Fruit fly (Drosophila melanogaster) whole organism, prepupa: ENCODE data around the gene Smvt.

ENCODE experiments used
- Blimp-1 ChIP-seq: fragments of 200-800 bp; sonication (Bioruptor generic); optimal IDR thresholded peaks from 3 replicates; lab custom pipeline; 2017; ENCODE audit warnings: missing biosample characterization, missing genetic modification characterization, mild to moderate bottlenecking, moderate library complexity, missing genetic modification reagents
- CG10631 ChIP-seq: fragments of 200-800 bp; sonication (Bioruptor generic); optimal IDR thresholded peaks from 2 replicates; lab custom pipeline; 2016; ENCODE audit warnings: missing biosample characterization, missing genetic modification characterization
- CG10669 ChIP-seq: fragments of 200-800 bp; sonication (Bioruptor generic); optimal IDR thresholded peaks from 3 replicates; lab custom pipeline; 2018; ENCODE audit warnings: missing biosample characterization, mild to moderate bottlenecking, missing genetic modification characterization, moderate library complexity
- CG15336 ChIP-seq: fragments of 200-800 bp; sonication (Bioruptor generic); IDR thresholded peaks from 2 replicates; pipeline ENCODE4 v1.3.6; 2022; ENCODE audit warnings: missing biosample characterization, missing genetic modification characterization
- CG1621 ChIP-seq: fragments of 200-800 bp; sonication (Bioruptor generic); optimal IDR thresholded peaks from 3 replicates; lab custom pipeline; 2018; ENCODE audit warnings: missing biosample characterization, mild to moderate bottlenecking, missing genetic modification characterization
- CG16779 ChIP-seq: fragments of 200-800 bp; sonication (Bioruptor generic); optimal IDR thresholded peaks from 3 replicates; lab custom pipeline; 2017; ENCODE audit warnings: missing biosample characterization, mild to moderate bottlenecking, missing genetic modification characterization
- CG3032 ChIP-seq: fragments of 200-800 bp; optimal IDR thresholded peaks from 2 replicates; lab custom pipeline; 2019; ENCODE audit warnings: missing biosample characterization, mild to moderate bottlenecking, missing genetic modification characterization, moderate library complexity
- CG32006 ChIP-seq: fragments of 200-800 bp; sonication (Bioruptor generic); optimal IDR thresholded peaks from 3 replicates; lab custom pipeline; 2017; ENCODE audit warnings: missing biosample characterization, mild to moderate bottlenecking, missing genetic modification characterization
- CG34406 ChIP-seq: fragments of 200-800 bp; sonication (Bioruptor generic); optimal IDR thresholded peaks from 3 replicates; lab custom pipeline; 2016; ENCODE audit warnings: missing biosample characterization, missing genetic modification characterization
- CG3919 ChIP-seq: fragments of 200-800 bp; sonication (Bioruptor generic); optimal IDR thresholded peaks from 3 replicates; lab custom pipeline; 2016; ENCODE audit warnings: missing biosample characterization, missing genetic modification characterization
- CG4318 ChIP-seq: fragments of 200-800 bp; sonication (Bioruptor generic); optimal IDR thresholded peaks from 3 replicates; lab custom pipeline; 2017; ENCODE audit warnings: missing biosample characterization, mild to moderate bottlenecking, missing genetic modification characterization
- CG6163 ChIP-seq: fragments of 200-800 bp; sonication (Bioruptor generic); IDR thresholded peaks from 3 replicates; pipeline ENCODE4 v1.3.6; 2022; ENCODE audit warnings: missing biosample characterization, missing genetic modification characterization
- CG6276 ChIP-seq: fragments of 200-800 bp; sonication (Bioruptor generic); optimal IDR thresholded peaks from 2 replicates; lab custom pipeline; 2017; ENCODE audit warnings: missing biosample characterization, mild to moderate bottlenecking, missing genetic modification characterization
- CG6792 ChIP-seq: fragments of 200-800 bp; sonication (Bioruptor generic); optimal IDR thresholded peaks from 3 replicates; lab custom pipeline; 2016; ENCODE audit warnings: missing biosample characterization, missing genetic modification characterization
- CG6808 ChIP-seq: fragments of 200-800 bp; sonication (Bioruptor generic); optimal IDR thresholded peaks from 3 replicates; lab custom pipeline; 2017; ENCODE audit warnings: missing biosample characterization, missing genetic modification characterization, mild to moderate bottlenecking, moderate library complexity, missing genetic modification reagents
- CG6854 ChIP-seq: fragments of 200-800 bp; sonication (Bioruptor generic); optimal IDR thresholded peaks from 2 replicates; lab custom pipeline; 2017; ENCODE audit warnings: missing biosample characterization, mild to moderate bottlenecking, missing genetic modification characterization
- CG8319 ChIP-seq: fragments of 200-800 bp; sonication (Bioruptor generic); optimal IDR thresholded peaks from 3 replicates; lab custom pipeline; 2016; ENCODE audit warnings: missing biosample characterization, missing genetic modification characterization
- CG8632 ChIP-seq: fragments of 200-800 bp; sonication (Bioruptor generic); optimal IDR thresholded peaks from 3 replicates; lab custom pipeline; 2016; ENCODE audit warnings: missing biosample characterization, missing genetic modification characterization
- CG9139 ChIP-seq: fragments of 200-800 bp; sonication (Bioruptor generic); optimal IDR thresholded peaks from 3 replicates; lab custom pipeline; 2017; ENCODE audit warnings: missing biosample characterization, mild to moderate bottlenecking, missing genetic modification characterization
- Eip75B ChIP-seq: fragments of 200-800 bp; sonication (Bioruptor generic); optimal IDR thresholded peaks from 3 replicates; lab custom pipeline; 2016; ENCODE audit warnings: missing biosample characterization, missing genetic modification characterization
- Eip78C ChIP-seq: fragments of 200-800 bp; sonication (Bioruptor generic); peaks from one replicate; lab custom pipeline; 2016; ENCODE audit warnings: missing biosample characterization, missing genetic modification characterization
- Ets21C ChIP-seq: fragments of 200-800 bp; sonication (Bioruptor generic); optimal IDR thresholded peaks from 3 replicates; lab custom pipeline; 2016; ENCODE audit warnings: missing biosample characterization, missing genetic modification characterization
- Hr38 ChIP-seq: sonication (Bioruptor generic); optimal IDR thresholded peaks from 2 replicates; lab custom pipeline; 2016; ENCODE audit warnings: missing biosample characterization, missing genetic modification characterization
- Hr4 ChIP-seq: fragments of 200-800 bp; sonication (Bioruptor generic); optimal IDR thresholded peaks from 3 replicates; lab custom pipeline; 2016; ENCODE audit warnings: missing biosample characterization, missing genetic modification characterization
- Lpt ChIP-seq: fragments of 200-800 bp; sonication (Bioruptor generic); optimal IDR thresholded peaks from 3 replicates; lab custom pipeline; 2016; ENCODE audit warnings: missing biosample characterization, missing genetic modification characterization
- Met ChIP-seq: fragments of 200-800 bp; sonication (Bioruptor generic); optimal IDR thresholded peaks from 3 replicates; lab custom pipeline; 2016; ENCODE audit warnings: missing biosample characterization, missing genetic modification characterization
- OdsH ChIP-seq: fragments of 200-800 bp; sonication (Bioruptor generic); optimal IDR thresholded peaks from 3 replicates; lab custom pipeline; 2016; ENCODE audit warnings: missing biosample characterization, missing genetic modification characterization
- Smox ChIP-seq: fragments of 200-800 bp; sonication (Bioruptor generic); optimal IDR thresholded peaks from 3 replicates; lab custom pipeline; 2016; ENCODE audit warnings: missing biosample characterization, missing genetic modification characterization
- Sox14 ChIP-seq: fragments of 200-800 bp; sonication (Bioruptor generic); optimal IDR thresholded peaks from 3 replicates; lab custom pipeline; 2016; ENCODE audit warnings: missing biosample characterization, missing genetic modification characterization
- Sox15 ChIP-seq: fragments of 200-800 bp; sonication (Bioruptor generic); optimal IDR thresholded peaks from 3 replicates; lab custom pipeline; 2016; ENCODE audit warnings: missing biosample characterization, missing genetic modification characterization
- achi ChIP-seq: fragments of 200-800 bp; sonication (Bioruptor generic); optimal IDR thresholded peaks from 3 replicates; lab custom pipeline; 2016; ENCODE audit warnings: missing biosample characterization, missing genetic modification characterization
- acj6 ChIP-seq: fragments of 200-800 bp; sonication (Bioruptor generic); optimal IDR thresholded peaks from 3 replicates; lab custom pipeline; 2016; ENCODE audit warnings: missing biosample characterization, missing genetic modification characterization
- dac ChIP-seq: fragments of 200-800 bp; sonication (Bioruptor generic); optimal IDR thresholded peaks from 2 replicates; lab custom pipeline; 2017; ENCODE audit warnings: missing biosample characterization, mild to moderate bottlenecking, missing genetic modification characterization
- dsx ChIP-seq: fragments of 200-800 bp; optimal IDR thresholded peaks from 3 replicates; lab custom pipeline; 2019; ENCODE audit warnings: missing biosample characterization, mild to moderate bottlenecking, missing genetic modification characterization, moderate library complexity; ENCODE audit not compliant: poor library complexity, severe bottlenecking
- eg ChIP-seq: fragments of 200-800 bp; sonication (Bioruptor generic); IDR thresholded peaks from 3 replicates; pipeline ENCODE4 v1.3.6; 2022; ENCODE audit warnings: missing biosample characterization, missing genetic modification characterization
- fd59A ChIP-seq: fragments of 200-800 bp; sonication (Bioruptor generic); optimal IDR thresholded peaks from 2 replicates; lab custom pipeline; 2017; ENCODE audit warnings: missing biosample characterization, mild to moderate bottlenecking, missing genetic modification characterization, missing genetic modification reagents
- fd85E ChIP-seq: fragments of 200-800 bp; sonication (Bioruptor generic); optimal IDR thresholded peaks from 3 replicates; lab custom pipeline; 2016; ENCODE audit warnings: missing biosample characterization, missing genetic modification characterization
- fkh ChIP-seq: fragments of 200-800 bp; sonication (Bioruptor generic); optimal IDR thresholded peaks from 3 replicates; lab custom pipeline; 2017; ENCODE audit warnings: missing biosample characterization, mild to moderate bottlenecking, missing genetic modification characterization, moderate library complexity
- lz ChIP-seq: fragments of 200-800 bp; sonication (Bioruptor generic); optimal IDR thresholded peaks from 3 replicates; lab custom pipeline; 2016; ENCODE audit warnings: missing biosample characterization, missing genetic modification characterization
- net ChIP-seq: fragments of 200-800 bp; sonication (Bioruptor generic); optimal IDR thresholded peaks from 3 replicates; lab custom pipeline; 2016; ENCODE audit warnings: missing biosample characterization, missing genetic modification characterization
- spab ChIP-seq: fragments of 200-800 bp; sonication (Bioruptor generic); optimal IDR thresholded peaks from 2 replicates; lab custom pipeline; 2017; ENCODE audit warnings: missing biosample characterization, mild to moderate bottlenecking, missing genetic modification characterization, missing genetic modification reagents
- ss ChIP-seq, 2 experiments: fragments of 200-800 bp; sonication (Bioruptor generic); optimal IDR thresholded peaks; 2 replicates in 1 of 2; 3 replicates in 1 of 2; lab custom pipeline; 2017 to 2018; ENCODE audit warnings: mild to moderate bottlenecking in 2 of 2, missing biosample characterization in 2 of 2, missing genetic modification characterization in 2 of 2, moderate library complexity in 1 of 2
- svp ChIP-seq: fragments of 200-800 bp; sonication (Bioruptor generic); peaks from one replicate; lab custom pipeline; 2016; ENCODE audit warnings: missing biosample characterization, missing genetic modification characterization
- topi ChIP-seq: fragments of 200-800 bp; sonication (Bioruptor generic); optimal IDR thresholded peaks from 3 replicates; lab custom pipeline; 2016; ENCODE audit warnings: missing biosample characterization, missing genetic modification characterization
- vri ChIP-seq: fragments of 200-800 bp; sonication (Bioruptor generic); optimal IDR thresholded peaks from 3 replicates; lab custom pipeline; 2016; ENCODE audit warnings: missing biosample characterization, mild to moderate bottlenecking, missing genetic modification characterization

Smvt gene

dm6 chr3R:31712585-31712984 lies 48.8 kb downstream of the Smvt start (continued):
- TF ChIP-seq CG34406 (no peak), dac (GFP tag; lab: Kevin White, UChicago) (peak; percentile 41), CG8319 (GFP tag; lab: Kevin White, UChicago) (no peak), CG10631 (GFP tag; lab: Kevin White, UChicago) (no peak), spab (GFP tag; lab: Kevin White, UChicago) (no peak), CG6163 (GFP tag; lab: Robert Waterston, UW) (peak; percentile 34; the same call in 2 of the 3 replicates), CG6276 (GFP tag; lab: Kevin White, UChicago) (peak; percentile 27), fd85E (no peak), CG9139 (GFP tag; lab: Kevin White, UChicago) (no peak), CG4318 (GFP tag; lab: Kevin White, UChicago) (peak; percentile 36), CG3032 (tag; lab: Kevin White, UChicago) (no peak), eg (GFP tag; lab: Robert Waterston, UW) (0 out of 3 replicates have a peak, but pooled peaks have one; percentile 24), Hr38 (GFP tag; lab: Kevin White, UChicago) (no peak), CG6808 (GFP tag; lab: Kevin White, UChicago) (no peak), vri (GFP tag; lab: Kevin White, UChicago) (no peak), Blimp-1 (GFP tag; lab: Kevin White, UChicago) (peak; percentile 42), CG6792 (GFP tag; lab: Kevin White, UChicago) (no peak), Met (peak; percentile 0), fd59A (GFP tag; lab: Kevin White, UChicago) (peak; percentile 5), net (GFP tag; lab: Kevin White, UChicago) (no peak), Eip78C (GFP tag; lab: Kevin White, UChicago) (peak; percentile 53)

- TF ChIP-seq Lpt (GFP tag; lab: Kevin White, UChicago) (no peak), acj6 (GFP tag; lab: Kevin White, UChicago) (no peak), CG32006 (GFP tag; lab: Kevin White, UChicago) (peak; percentile 27), Sox14 (GFP tag; lab: Kevin White, UChicago) (peak; percentile 8), achi (GFP tag; lab: Kevin White, UChicago) (no peak), dsx (GFP tag; lab: Kevin White, UChicago) (no peak), CG1621 (tag; lab: Kevin White, UChicago) (no peak), Sox15 (GFP tag; lab: Kevin White, UChicago) (no peak), CG4318 (GFP tag; lab: Kevin White, UChicago) (no peak)
These were observed 49.9 kb downstream of the Smvt start for dm6 chr3R:31711270-31712029.

dm6 chr3R:31709769-31710168 lies 51.6 kb downstream of the Smvt start:
- TF ChIP-seq CG10631 (GFP tag; lab: Kevin White, UChicago) (peak; percentile 15), CG15336 (GFP tag; lab: Robert Waterston, UW) (peak; percentile 30; the same call in 1 of the 2 replicates), CG32006 (GFP tag; lab: Kevin White, UChicago) (peak; percentile 64), net (GFP tag; lab: Kevin White, UChicago) (no peak), CG34406 (no peak), CG10669 (no peak), eg (GFP tag; lab: Robert Waterston, UW) (peak; percentile 46; the same call in 2 of the 3 replicates), CG6808 (GFP tag; lab: Kevin White, UChicago) (no peak), Sox14 (GFP tag; lab: Kevin White, UChicago) (no peak), CG3032 (tag; lab: Kevin White, UChicago) (no peak), topi (GFP tag; lab: Kevin White, UChicago) (no peak), Eip75B (no peak), CG6854 (GFP tag; lab: Kevin White, UChicago) (no peak), fkh (no peak), Met (no peak), lz (GFP tag; lab: Kevin White, UChicago) (no peak), dac (GFP tag; lab: Kevin White, UChicago) (peak; percentile 13), Smox (GFP tag; lab: Kevin White, UChicago) (no peak), Ets21C (GFP tag; lab: Kevin White, UChicago) (no peak), CG16779 (tag; lab: Kevin White, UChicago) (no peak), svp (GFP tag; lab: Kevin White, UChicago) (no peak), Hr4 (GFP tag; lab: Kevin White, UChicago) (peak; percentile 48), Lpt (GFP tag; lab: Kevin White, UChicago) (no peak), CG8632 (no peak), ss (GFP tag; optimal IDR thresholded peaks at IDR 0.05; lab: Kevin White, UChicago) (no peak), OdsH (GFP tag; lab: Kevin White, UChicago) (no peak), CG3919 (GFP tag; lab: Kevin White, UChicago) (no peak), fd85E (no peak), fd59A (GFP tag; lab: Kevin White, UChicago) (no peak)
